Fruit fly (Drosophila melanogaster): ENCODE data around the gene CG3744.

The CG3744 gene

DNA sequence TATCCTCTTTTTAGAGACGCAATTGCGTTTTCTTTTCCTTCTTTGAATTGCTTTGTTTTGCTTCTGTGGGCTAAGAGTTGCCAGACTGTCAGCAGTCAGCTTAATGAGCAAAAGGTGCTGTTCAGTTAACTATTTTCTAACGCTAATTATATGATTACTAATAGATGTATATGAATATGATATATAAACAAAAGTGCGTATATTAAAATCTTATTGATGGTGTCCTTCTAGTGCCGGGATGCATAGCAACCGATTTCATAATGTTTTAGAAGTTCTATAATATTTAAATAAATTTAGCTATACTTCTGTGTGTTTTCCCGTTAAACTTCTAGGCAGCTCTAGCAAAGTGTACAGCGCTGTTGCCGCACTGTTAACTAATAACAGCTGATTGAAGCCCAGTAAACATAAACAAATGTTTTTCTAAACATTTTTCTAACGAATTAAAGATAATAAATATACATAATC is 46.5 kb downstream of the CG3744 start, which contains the start of the genes Kaz and CG43273 (continued):
- TF ChIP-seq CG3838 (GFP tag; optimal IDR thresholded peaks at IDR 0.05) = peak; percentile 8
- TF ChIP-seq row (GFP tag; IDR thresholded peaks at IDR 0.05) = peak; percentile 94
- TF ChIP-seq Asciz (GFP tag; optimal IDR thresholded peaks at IDR 0.05) = no peak
- TF ChIP-seq Spps (tag; optimal IDR thresholded peaks at IDR 0.05) = no peak
- peak; percentile 73 for TF ChIP-seq CG9817 (tag; optimal IDR thresholded peaks at IDR 0.05)
- TF ChIP-seq pros (GFP tag; optimal IDR thresholded peaks at IDR 0.05) = no peak
- TF ChIP-seq nmo (GFP tag; optimal IDR thresholded peaks at IDR 0.05) = peak; percentile 83
- TF ChIP-seq CG17328 (GFP tag; IDR thresholded peaks at IDR 0.05) = peak; percentile 33; the same call in 1 of the 2 replicates
- peak; percentile 44 for TF ChIP-seq CG17186 (GFP tag; optimal IDR thresholded peaks at IDR 0.05)
- peak; percentile 68 for TF ChIP-seq CG10267 (tag; optimal IDR thresholded peaks at IDR 0.05)
- peak; percentile 57; the same call in 2 of the 3 replicates for TF ChIP-seq ken (GFP tag; IDR thresholded peaks at IDR 0.05)
- peak; percentile 40; the same call in 1 of the 2 replicates for TF ChIP-seq CG6272 (GFP tag; IDR thresholded peaks at IDR 0.05)
- TF ChIP-seq lola (GFP tag; optimal IDR thresholded peaks at IDR 0.05) = peak in 1 of 3 experiments; percentile 65
- no peak for TF ChIP-seq sc (optimal IDR thresholded peaks at IDR 0.05)
- TF ChIP-seq sc (GFP tag; optimal IDR thresholded peaks at IDR 0.05) = no peak
- TF ChIP-seq HmgZ (tag; optimal IDR thresholded peaks at IDR 0.05) = peak; percentile 74
- peak; percentile 40 for TF ChIP-seq Six4 (GFP tag; optimal IDR thresholded peaks at IDR 0.05)
- no peak for TF ChIP-seq Dbx (GFP tag; IDR thresholded peaks at IDR 0.05)
- TF ChIP-seq stc (GFP tag; IDR thresholded peaks at IDR 0.05) = 0 out of 2 replicates have a peak, but pooled peaks have one; percentile 11
- TF ChIP-seq CG1233 (GFP tag; optimal IDR thresholded peaks at IDR 0.05) = peak; percentile 22
- peak; percentile 51 for TF ChIP-seq CG4424 (GFP tag; optimal IDR thresholded peaks at IDR 0.05)
- peak; percentile 66 for TF ChIP-seq Ssrp (tag; optimal IDR thresholded peaks at IDR 0.05)
- peak; percentile 32 for TF ChIP-seq lbe (GFP tag; optimal IDR thresholded peaks at IDR 0.05)
- TF ChIP-seq CG15696 (tag; optimal IDR thresholded peaks at IDR 0.05) = peak; percentile 67
- TF ChIP-seq az2 (GFP tag; optimal IDR thresholded peaks at IDR 0.05) = peak; percentile 55
- peak; percentile 64 for TF ChIP-seq CG32532 (GFP tag; IDR thresholded peaks at IDR 0.05)
- TF ChIP-seq CG10209 (GFP tag; optimal IDR thresholded peaks at IDR 0.05) = peak; percentile 37
- TF ChIP-seq CG18619 (GFP tag; optimal IDR thresholded peaks at IDR 0.05) = peak; percentile 36
- TF ChIP-seq Fer2 (tag; optimal IDR thresholded peaks at IDR 0.05) = peak; percentile 39
- TF ChIP-seq Camta (GFP tag; optimal IDR thresholded peaks at IDR 0.05) = no peak
- TF ChIP-seq ssp (GFP tag; IDR thresholded peaks at IDR 0.05) = 0 out of 2 replicates have a peak, but pooled peaks have one; percentile 27
- TF ChIP-seq pb (GFP tag; optimal IDR thresholded peaks at IDR 0.05) = no peak
- TF ChIP-seq tgo (GFP tag; IDR thresholded peaks at IDR 0.05) = peak; percentile 26; the same call in 1 of the 3 replicates
- peak; percentile 31 for TF ChIP-seq CG18476 (GFP tag; optimal IDR thresholded peaks at IDR 0.05)
- TF ChIP-seq lilli (GFP tag; optimal IDR thresholded peaks at IDR 0.05) = peak; percentile 73
- TF ChIP-seq CG43689 (GFP tag; IDR thresholded peaks at IDR 0.05) = no peak
- TF ChIP-seq dpn (GFP tag; optimal IDR thresholded peaks at IDR 0.05) = peak in 1 of 2 experiments; percentile 68
- no peak for TF ChIP-seq zf30C (GFP tag; optimal IDR thresholded peaks at IDR 0.05)
- peak; percentile 56; the same call in 1 of the 3 replicates for TF ChIP-seq dysf (GFP tag; IDR thresholded peaks at IDR 0.05)
- TF ChIP-seq ci (GFP tag; IDR thresholded peaks at IDR 0.05) = no peak
- no peak for TF ChIP-seq CG12769 (tag; optimal IDR thresholded peaks at IDR 0.05)
- TF ChIP-seq MTF-1 (GFP tag; optimal IDR thresholded peaks at IDR 0.05; ENCODE audit: borderline replicate concordance) = no peak
- TF ChIP-seq gce (GFP tag; IDR thresholded peaks at IDR 0.05) = no peak
- peak; percentile 67 for TF ChIP-seq bcd (GFP tag; optimal IDR thresholded peaks at IDR 0.05)
- peak; percentile 54 for TF ChIP-seq ewg (GFP tag; optimal IDR thresholded peaks at IDR 0.05)
- no peak for TF ChIP-seq B-H1 (GFP tag; IDR thresholded peaks at IDR 0.05)
- peak; percentile 34; the same call in 1 of the 3 replicates for TF ChIP-seq zfh1 (GFP tag; IDR thresholded peaks at IDR 0.05)
- TF ChIP-seq CG12104 (GFP tag; optimal IDR thresholded peaks at IDR 0.05) = peak; percentile 0
- TF ChIP-seq CG17829 (tag; optimal IDR thresholded peaks at IDR 0.05) = peak; percentile 73
- no peak for TF ChIP-seq CG7745 (tag; optimal IDR thresholded peaks at IDR 0.05)

Measured in whole organism, embryonic.